Worm (Caenorhabditis elegans): ENCODE data around the gene mel-32.

Gene mel-32

ce11 chrIII:6489493-6489892 lies 46.7 kb upstream of the mel-32 start, which contains the start of gene rpt-3:
Gene rpt-3, plus strand, starts transcription at chrIII:6489793.
- TF ChIP-seq madf-6 (GFP tag; IDR thresholded peaks at IDR 0.05) (peak; percentile 33), hrde-1 (tag; optimal IDR thresholded peaks at IDR 0.05; ENCODE audit: borderline replicate concordance) (no peak)

ce11 chrIII:6488916-6489315 lies 46.1 kb upstream of the mel-32 start:
- TF ChIP-seq ceh-79 (tag; optimal IDR thresholded peaks at IDR 0.05), result no peak
- peak; percentile 60; the same call in 1 of the 2 replicates for TF ChIP-seq nfyb-1 (GFP tag; IDR thresholded peaks at IDR 0.05)
- TF ChIP-seq fkh-3 (tag; optimal IDR thresholded peaks at IDR 0.05), result no peak
- TF ChIP-seq egrh-3 (GFP tag; IDR thresholded peaks at IDR 0.05), result no peak
- TF ChIP-seq dpl-1 (GFP tag; optimal IDR thresholded peaks at IDR 0.05), result peak; percentile 24
- TF ChIP-seq attf-3 (GFP tag; conservative IDR thresholded peaks at IDR 0.05), result 0 out of 2 replicates have a peak, but pooled peaks have one; percentile 12
- no peak for TF ChIP-seq ama-1 (optimal IDR thresholded peaks at IDR 0.05)
- TF ChIP-seq ama-1 (GFP tag; optimal IDR thresholded peaks at IDR 0.05), result no peak
- TF ChIP-seq snpc-3.4 (tag; optimal IDR thresholded peaks at IDR 0.05), result peak; percentile 52
- TF ChIP-seq F23B12.7 (tag; optimal IDR thresholded peaks at IDR 0.05; ENCODE audit: insufficient read depth), result peak; percentile 43
- peak; percentile 47; the same call in 1 of the 2 replicates for TF ChIP-seq madf-6 (GFP tag; IDR thresholded peaks at IDR 0.05)
- 0 out of 2 replicates have a peak, but pooled peaks have one; percentile 9 for TF ChIP-seq hmg-1.2 (GFP tag; IDR thresholded peaks at IDR 0.05)
- peak; percentile 73 for TF ChIP-seq snpc-1.3 (tag; optimal IDR thresholded peaks at IDR 0.05; ENCODE audit: insufficient read depth)
- TF ChIP-seq B0035.1 (tag; optimal IDR thresholded peaks at IDR 0.05), result no peak
- TF ChIP-seq repo-1 (tag; optimal IDR thresholded peaks at IDR 0.05), result no peak
- TF ChIP-seq F33H1.4 (GFP tag; IDR thresholded peaks at IDR 0.05), result peak; percentile 34; the same call in 1 of the 2 replicates
- no peak for TF ChIP-seq snpc-4 (GFP tag; optimal IDR thresholded peaks at IDR 0.05)
- TF ChIP-seq snpc-4 (tag; optimal IDR thresholded peaks at IDR 0.05), result peak in 1 of 4 experiments; percentile 1
- no peak for TF ChIP-seq ztf-6 (GFP tag; IDR thresholded peaks at IDR 0.05)
- TF ChIP-seq efl-1 (GFP tag; optimal IDR thresholded peaks at IDR 0.05), result peak; percentile 61
- no peak for TF ChIP-seq sptf-2 (GFP tag; optimal IDR thresholded peaks at IDR 0.05)
- TF ChIP-seq lin-54 (GFP tag; optimal IDR thresholded peaks at IDR 0.05), result peak; percentile 51

ce11 chrIII:6482918-6483317 lies 40.1 kb upstream of the mel-32 start, which contains the start of gene chtb-2:
Gene chtb-2, plus strand, starts transcription at chrIII:6483218.
- no peak for TF ChIP-seq attf-5 (GFP tag; optimal IDR thresholded peaks at IDR 0.05)

- TF ChIP-seq nfya-2 (GFP tag; IDR thresholded peaks at IDR 0.05) (no peak), dox-1 (GFP tag; IDR thresholded peaks at IDR 0.05) (no peak), F49E8.2 (tag; optimal IDR thresholded peaks at IDR 0.05; ENCODE audit: insufficient read depth) (no peak), attf-3 (GFP tag; conservative IDR thresholded peaks at IDR 0.05) (no peak)
Measured at ce11 chrIII:6479439-6479838, 36.6 kb upstream of the mel-32 start.

DNA sequence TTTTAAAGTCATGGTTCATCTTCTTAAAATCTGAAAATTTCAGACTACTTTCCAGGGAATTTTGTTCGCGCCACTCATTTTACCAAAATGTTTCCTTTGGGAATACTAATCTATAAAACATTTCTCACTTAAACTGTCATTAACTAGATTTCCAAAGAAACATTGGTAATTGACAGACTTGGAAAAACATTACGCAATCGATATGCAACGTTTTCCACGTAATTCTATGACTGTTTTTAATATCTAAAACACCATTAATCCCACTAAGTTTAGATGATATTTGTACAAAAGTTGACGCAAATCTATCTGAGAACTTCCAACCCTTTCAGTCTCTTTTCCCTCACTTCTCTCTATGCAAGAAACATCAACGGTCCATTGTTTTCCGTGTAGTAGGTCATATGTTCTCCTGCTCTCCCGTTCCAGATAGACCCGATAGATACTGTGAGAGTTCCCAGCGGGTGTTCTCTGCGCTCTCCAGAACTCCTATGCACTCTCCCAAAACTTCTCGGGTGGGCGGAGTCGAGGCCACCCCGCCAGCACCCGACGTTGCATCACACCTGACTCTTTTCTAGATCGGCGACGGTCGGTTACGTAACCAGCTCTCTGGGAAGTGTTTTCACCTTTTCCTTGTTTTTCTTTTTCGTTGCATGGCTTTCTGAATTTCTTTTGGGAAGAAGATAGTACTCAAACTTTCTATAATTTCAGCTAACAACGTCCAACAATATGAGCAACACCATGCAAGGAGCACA lies 35.6 kb upstream of the mel-32 start, which contains the start of gene zip-8:
TSS of gene zip-8 (plus strand) at position 700 of the 749 bp plus-strand sequence.
- TF ChIP-seq ztf-18 (tag; optimal IDR thresholded peaks at IDR 0.05) (no peak), dpl-1 (GFP tag; optimal IDR thresholded peaks at IDR 0.05) (no peak), rcor-1 (GFP tag; IDR thresholded peaks at IDR 0.05) (no peak), dox-1 (GFP tag; IDR thresholded peaks at IDR 0.05) (no peak), attf-6 (GFP tag; IDR thresholded peaks at IDR 0.05) (no peak), sea-2 (GFP tag; IDR thresholded peaks at IDR 0.05) (no peak), F23B12.7 (tag; optimal IDR thresholded peaks at IDR 0.05; ENCODE audit: insufficient read depth) (no peak), F33H1.4 (GFP tag; IDR thresholded peaks at IDR 0.05) (no peak), lin-26 (GFP tag; IDR thresholded peaks at IDR 0.05) (no peak), snpc-1.3 (tag; optimal IDR thresholded peaks at IDR 0.05; ENCODE audit: insufficient read depth) (no peak), madf-10 (tag; optimal IDR thresholded peaks at IDR 0.05) (no peak), pbrm-1 (GFP tag; IDR thresholded peaks at IDR 0.05) (no peak), ztf-22 (GFP tag; optimal IDR thresholded peaks at IDR 0.05) (no peak), repo-1 (tag; optimal IDR thresholded peaks at IDR 0.05) (no peak)

Measured in whole organism, young adult.